Fruit fly (Drosophila melanogaster) whole organism, embryonic: ENCODE data around the gene htk.

Experiments
- ATbp ChIP-seq: fragments of 200-800 bp; sonication (Bioruptor generic); optimal IDR thresholded peaks from 2 replicates; lab custom pipeline; 2017; ENCODE audit warnings: missing biosample characterization, mild to moderate bottlenecking, missing genetic modification characterization, missing genetic modification reagents
- Adf1 ChIP-seq: fragments of 200-800 bp; sonication (Bioruptor generic); IDR thresholded peaks from 2 replicates; pipeline ENCODE4 v1.3.6; 2022; ENCODE audit warnings: missing biosample characterization, missing genetic modification characterization
- CG10321 ChIP-seq: fragments of 200-800 bp; sonication (Bioruptor generic); IDR thresholded peaks from 2 replicates; pipeline ENCODE4 v1.3.6; 2022; ENCODE audit warnings: missing biosample characterization, missing genetic modification characterization
- CG10979 ChIP-seq: fragments of 200-800 bp; sonication (Bioruptor generic); optimal IDR thresholded peaks from 2 replicates; lab custom pipeline; 2018; ENCODE audit warnings: missing biosample characterization, mild to moderate bottlenecking, missing genetic modification characterization, moderate library complexity
- CG11504 ChIP-seq: fragments of 200-800 bp; sonication (Bioruptor generic); optimal IDR thresholded peaks from 3 replicates; lab custom pipeline; 2019; ENCODE audit warnings: missing biosample characterization, mild to moderate bottlenecking, missing genetic modification characterization, moderate library complexity
- CG13624 ChIP-seq: fragments of 200-800 bp; sonication (Bioruptor generic); optimal IDR thresholded peaks from 2 replicates; lab custom pipeline; 2016; ENCODE audit warnings: missing biosample characterization, missing genetic modification characterization
- CG15073 ChIP-seq: fragments of 200-800 bp; sonication (Bioruptor generic); optimal IDR thresholded peaks from 2 replicates; lab custom pipeline; 2016; ENCODE audit warnings: missing biosample characterization, missing genetic modification characterization
- CG15479 ChIP-seq: fragments of 200-800 bp; sonication (Bioruptor generic); optimal IDR thresholded peaks from 3 replicates; lab custom pipeline; 2019; ENCODE audit warnings: missing biosample characterization, mild to moderate bottlenecking, missing genetic modification characterization, moderate library complexity
- CG17568 ChIP-seq: fragments of 200-800 bp; sonication (Bioruptor generic); optimal IDR thresholded peaks from 2 replicates; lab custom pipeline; 2018; ENCODE audit warnings: missing biosample characterization, mild to moderate bottlenecking, missing genetic modification characterization, moderate library complexity
- CG18619 ChIP-seq: fragments of 200-800 bp; sonication (Bioruptor generic); optimal IDR thresholded peaks from 3 replicates; lab custom pipeline; 2017; ENCODE audit warnings: missing biosample characterization, mild to moderate bottlenecking, missing genetic modification characterization
- CG2116 ChIP-seq: fragments of 200-800 bp; sonication (Bioruptor generic); optimal IDR thresholded peaks from 3 replicates; lab custom pipeline; 2018; ENCODE audit warnings: missing biosample characterization, mild to moderate bottlenecking, missing genetic modification characterization
- CG32767 ChIP-seq: fragments of 200-800 bp; sonication (Bioruptor generic); IDR thresholded peaks from 2 replicates; pipeline ENCODE4 v1.3.6; 2022; ENCODE audit warnings: missing biosample characterization, missing genetic modification characterization
- CG34224 ChIP-seq: fragments of 200-800 bp; sonication (Bioruptor generic); IDR thresholded peaks from 3 replicates; pipeline ENCODE4 v1.3.6; 2022; ENCODE audit warnings: missing biosample characterization, missing genetic modification characterization; ENCODE audit not compliant: partially characterized antibody
- CG4730 ChIP-seq: fragments of 200-800 bp; sonication (Bioruptor generic); IDR thresholded peaks from 2 replicates; pipeline ENCODE4 v1.3.6; 2022; ENCODE audit warnings: missing biosample characterization, missing genetic modification characterization
- CG7745 ChIP-seq: fragments of 200-800 bp; sonication (Bioruptor generic); optimal IDR thresholded peaks from 2 replicates; lab custom pipeline; 2018; ENCODE audit warnings: missing biosample characterization, mild to moderate bottlenecking, missing genetic modification characterization, moderate library complexity
- CG8089 ChIP-seq: fragments of 200-800 bp; sonication (Bioruptor generic); optimal IDR thresholded peaks from 3 replicates; lab custom pipeline; 2016; ENCODE audit warnings: missing biosample characterization, missing genetic modification characterization
- CG8281 ChIP-seq: fragments of 200-800 bp; sonication (Bioruptor generic); optimal IDR thresholded peaks from 2 replicates; lab custom pipeline; 2018; ENCODE audit warnings: missing biosample characterization, mild to moderate bottlenecking, missing genetic modification characterization, moderate library complexity
- CG8924 ChIP-seq: fragments of 200-800 bp; optimal IDR thresholded peaks from 3 replicates; lab custom pipeline; 2019; ENCODE audit warnings: missing biosample characterization, mild to moderate bottlenecking, missing genetic modification characterization, moderate library complexity
- CG9876 ChIP-seq: fragments of 200-800 bp; sonication (Bioruptor generic); optimal IDR thresholded peaks from 2 replicates; lab custom pipeline; 2016; ENCODE audit warnings: missing biosample characterization, missing genetic modification characterization
- D ChIP-seq, 2 experiments: fragments of 200-800 bp in 1 of 2; fragments of >200 bp in 1 of 2; sonication (Bioruptor generic) in 1 of 2; optimal IDR thresholded peaks; 2 replicates in 1 of 2; 3 replicates in 1 of 2; lab custom pipeline; 2017; ENCODE audit warnings: mild to moderate bottlenecking in 1 of 2, missing biosample characterization in 1 of 2, missing genetic modification characterization in 1 of 2, missing genetic modification reagents in 1 of 2
- Deaf1 ChIP-seq: fragments of 200-800 bp; optimal IDR thresholded peaks from 3 replicates; lab custom pipeline; 2019; ENCODE audit warnings: missing biosample characterization, mild to moderate bottlenecking, missing genetic modification characterization, moderate library complexity
- Dfd ChIP-seq, 2 experiments: fragments of >200 bp; optimal IDR thresholded peaks; 2 replicates each; lab custom pipeline; 2017; ENCODE audit warnings: missing biosample characterization in 2 of 2, missing genetic modification characterization in 2 of 2
- Dp ChIP-seq: fragments of 200-800 bp; sonication (Bioruptor generic); optimal IDR thresholded peaks from 2 replicates; lab custom pipeline; 2018; ENCODE audit warnings: missing biosample characterization, mild to moderate bottlenecking, missing genetic modification characterization, moderate library complexity
- Elba2 ChIP-seq: fragments of 200-800 bp; sonication (Bioruptor generic); optimal IDR thresholded peaks from 3 replicates; lab custom pipeline; 2016; ENCODE audit warnings: missing biosample characterization, missing genetic modification characterization
- Med ChIP-seq: fragments of 200-800 bp; sonication (Bioruptor generic); peaks from one replicate; lab custom pipeline; 2016; ENCODE audit warnings: missing biosample characterization, missing genetic modification characterization, mild to moderate bottlenecking, inconsistent platforms, moderate library complexity
- Meics ChIP-seq: fragments of 200-800 bp; sonication (Bioruptor generic); optimal IDR thresholded peaks from 2 replicates; lab custom pipeline; 2017; ENCODE audit warnings: missing biosample characterization, mild to moderate bottlenecking, missing genetic modification characterization
- Mes4 ChIP-seq: fragments of 200-800 bp; sonication (Bioruptor generic); optimal IDR thresholded peaks from 2 replicates; lab custom pipeline; 2016; ENCODE audit warnings: missing biosample characterization, missing genetic modification characterization
- NfI ChIP-seq: fragments of 200-800 bp; sonication (Bioruptor generic); optimal IDR thresholded peaks from 3 replicates; lab custom pipeline; 2018; ENCODE audit warnings: missing biosample characterization, mild to moderate bottlenecking, missing genetic modification characterization, moderate library complexity
- Oli ChIP-seq: fragments of 200-800 bp; sonication (Bioruptor generic); optimal IDR thresholded peaks from 2 replicates; lab custom pipeline; 2018; ENCODE audit warnings: missing biosample characterization, mild to moderate bottlenecking, missing genetic modification characterization, moderate library complexity
- Poxn ChIP-seq: fragments of 200-800 bp; sonication (Bioruptor generic); IDR thresholded peaks from 2 replicates; pipeline ENCODE4 v1.3.6; 2022; ENCODE audit warnings: missing biosample characterization, missing genetic modification characterization
- Sry-δ ChIP-seq: fragments of 200-800 bp; sonication (Bioruptor generic); optimal IDR thresholded peaks from 2 replicates; lab custom pipeline; 2016; ENCODE audit warnings: missing biosample characterization, missing genetic modification characterization
- TFAM ChIP-seq: fragments of 200-800 bp; sonication (Bioruptor generic); optimal IDR thresholded peaks from 2 replicates; lab custom pipeline; 2017; ENCODE audit warnings: missing biosample characterization, missing genetic modification characterization, inconsistent platforms
- Trl ChIP-seq, 3 experiments: fragments of >200 bp in 2 of 3; fragments of 200-800 bp in 1 of 3; sonication (Bioruptor generic) in 1 of 3; optimal IDR thresholded peaks; 2 replicates in 1 of 3; 3 replicates in 2 of 3; lab custom pipeline; 2016 to 2017; ENCODE audit warnings: missing biosample characterization in 1 of 3, missing genetic modification characterization in 1 of 3
- az2 ChIP-seq: fragments of 200-800 bp; sonication (Bioruptor generic); optimal IDR thresholded peaks from 3 replicates; lab custom pipeline; 2016; ENCODE audit warnings: missing biosample characterization, missing genetic modification characterization
- br ChIP-seq: fragments of >200 bp; optimal IDR thresholded peaks from 2 replicates; lab custom pipeline; 2017
- en ChIP-seq: fragments of 200-800 bp; sonication (Bioruptor generic); optimal IDR thresholded peaks from 2 replicates; lab custom pipeline; 2016; ENCODE audit warnings: missing biosample characterization, missing genetic modification characterization
- fd64A ChIP-seq: fragments of 200-800 bp; sonication (Bioruptor generic); optimal IDR thresholded peaks from 3 replicates; lab custom pipeline; 2018; ENCODE audit warnings: missing biosample characterization, mild to moderate bottlenecking, missing genetic modification characterization
- gce ChIP-seq: fragments of 200-800 bp; sonication (Bioruptor generic); IDR thresholded peaks from 3 replicates; pipeline ENCODE4 v1.3.6; 2022; ENCODE audit warnings: missing biosample characterization, missing genetic modification characterization
- gfzf ChIP-seq: fragments of 200-800 bp; sonication (Bioruptor generic); optimal IDR thresholded peaks from 2 replicates; lab custom pipeline; 2016; ENCODE audit warnings: missing biosample characterization, mild to moderate bottlenecking, missing genetic modification characterization, moderate library complexity
- ham ChIP-seq: fragments of 200-800 bp; sonication (Bioruptor generic); IDR thresholded peaks from 2 replicates; pipeline ENCODE4 v1.3.6; 2022; ENCODE audit warnings: missing biosample characterization, missing genetic modification characterization
- ind ChIP-seq: fragments of 200-800 bp; sonication (Bioruptor generic); optimal IDR thresholded peaks from 3 replicates; lab custom pipeline; 2016; ENCODE audit warnings: missing biosample characterization, missing genetic modification characterization
- klu ChIP-seq: fragments of 200-800 bp; sonication (Bioruptor generic); IDR thresholded peaks from 2 replicates; pipeline ENCODE4 v1.3.6; 2022; ENCODE audit warnings: missing biosample characterization, missing genetic modification characterization
- kni ChIP-seq: fragments of 200-800 bp; sonication (Bioruptor generic); optimal IDR thresholded peaks from 3 replicates; lab custom pipeline; 2017; ENCODE audit warnings: mild to moderate bottlenecking, missing biosample characterization, missing genetic modification reagents, missing genetic modification characterization
- org-1 ChIP-seq: fragments of 200-800 bp; sonication (Bioruptor generic); optimal IDR thresholded peaks from 2 replicates; lab custom pipeline; 2017; ENCODE audit warnings: missing biosample characterization, missing genetic modification characterization
- p53 ChIP-seq: fragments of 200-800 bp; sonication (Bioruptor generic); optimal IDR thresholded peaks from 2 replicates; lab custom pipeline; 2016; ENCODE audit warnings: missing biosample characterization, missing genetic modification characterization
- pita ChIP-seq: fragments of 200-800 bp; sonication (Bioruptor generic); optimal IDR thresholded peaks from 2 replicates; lab custom pipeline; 2017; ENCODE audit warnings: missing biosample characterization, mild to moderate bottlenecking, missing genetic modification characterization
- pnt ChIP-seq: fragments of 200-800 bp; sonication (Bioruptor generic); optimal IDR thresholded peaks from 3 replicates; lab custom pipeline; 2016; ENCODE audit warnings: missing biosample characterization, missing genetic modification characterization
- ranshi ChIP-seq: fragments of 200-800 bp; sonication (Bioruptor generic); IDR thresholded peaks from 2 replicates; pipeline ENCODE4 v1.3.6; 2022; ENCODE audit warnings: missing biosample characterization, missing genetic modification characterization
- scrt ChIP-seq: fragments of 200-800 bp; sonication (Bioruptor generic); optimal IDR thresholded peaks from 2 replicates; lab custom pipeline; 2018; ENCODE audit warnings: missing biosample characterization, mild to moderate bottlenecking, missing genetic modification characterization, moderate library complexity
- tio ChIP-seq: fragments of 200-800 bp; sonication (Bioruptor generic); optimal IDR thresholded peaks from 2 replicates; lab custom pipeline; 2017; ENCODE audit warnings: missing biosample characterization, missing genetic modification characterization, inconsistent platforms
- unc-4 ChIP-seq: fragments of 200-800 bp; sonication (Bioruptor generic); IDR thresholded peaks from 2 replicates; pipeline ENCODE4 v1.3.6; 2022; ENCODE audit warnings: missing biosample characterization, missing genetic modification characterization; ENCODE audit not compliant: partially characterized antibody

The htk gene

DNA sequence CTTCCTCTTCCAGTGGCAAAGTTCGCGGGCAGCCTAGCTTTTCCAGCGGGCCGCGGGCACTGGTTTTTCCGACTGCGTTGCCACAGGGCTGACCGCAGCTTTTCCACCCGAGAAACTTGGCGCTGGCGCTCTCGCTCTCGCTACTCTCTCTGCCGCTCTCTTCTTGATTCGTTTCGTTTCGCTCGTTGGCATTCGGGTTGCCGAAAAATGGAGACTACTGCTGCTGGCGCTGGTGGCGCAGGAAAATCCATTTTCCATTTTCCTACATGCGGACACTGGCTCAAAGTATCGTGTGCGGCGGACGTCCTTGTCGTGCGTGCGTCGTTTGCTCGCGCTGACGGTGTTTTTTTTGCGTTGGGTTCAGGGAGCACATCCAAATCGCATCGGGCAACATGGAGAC is 30.4 kb upstream of the htk start, which contains the start of gene CG42450 (continued):
- TF ChIP-seq CG34224 (GFP tag; lab: Robert Waterston, UW), result no peak
- no peak for TF ChIP-seq Oli (tag; lab: Kevin White, UChicago)
- TF ChIP-seq CG15479, result no peak
- no peak for TF ChIP-seq CG8281
- TF ChIP-seq fd64A, result no peak
- no peak for TF ChIP-seq Meics (GFP tag; lab: Kevin White, UChicago)
- TF ChIP-seq p53 (GFP tag; lab: Kevin White, UChicago), result no peak
- TF ChIP-seq en (GFP tag; lab: Kevin White, UChicago), result no peak
- no peak for TF ChIP-seq CG32767 (GFP tag; lab: Robert Waterston, UW)
- TF ChIP-seq ATbp, result no peak
- TF ChIP-seq CG17568, result no peak
- no peak for TF ChIP-seq CG9876
- TF ChIP-seq CG8924 (tag; lab: Kevin White, UChicago), result no peak
- no peak for TF ChIP-seq ranshi (GFP tag; lab: Robert Waterston, UW)
- TF ChIP-seq Mes4 (GFP tag; lab: Kevin White, UChicago), result no peak
- no peak for TF ChIP-seq CG4730 (GFP tag; lab: Robert Waterston, UW)
- no peak for TF ChIP-seq ind (GFP tag; lab: Kevin White, UChicago)
- TF ChIP-seq CG7745 (tag; lab: Kevin White, UChicago), result no peak
- no peak for TF ChIP-seq gce (GFP tag; lab: Robert Waterston, UW)
- no peak for TF ChIP-seq CG15073 (GFP tag; lab: Kevin White, UChicago)
- TF ChIP-seq CG10321 (GFP tag; lab: Robert Waterston, UW), result no peak
- no peak for TF ChIP-seq kni
- TF ChIP-seq CG11504 (tag; lab: Kevin White, UChicago), result no peak
- no peak for TF ChIP-seq Sry-δ
- TF ChIP-seq CG10979 (tag; lab: Kevin White, UChicago), result no peak
- no peak for TF ChIP-seq pnt
- TF ChIP-seq ham (GFP tag; lab: Robert Waterston, UW), result no peak
- no peak for TF ChIP-seq Dp
- TF ChIP-seq Deaf1, result peak; percentile 95
- TF ChIP-seq Med, result peak; percentile 59
- TF ChIP-seq CG8089 (GFP tag; lab: Kevin White, UChicago), result no peak
- TF ChIP-seq D (optimal IDR thresholded peaks at IDR 0.05; lab: Kevin White, UChicago), result no peak
- no peak for TF ChIP-seq D (GFP tag; optimal IDR thresholded peaks at IDR 0.05; lab: Kevin White, UChicago)
- TF ChIP-seq gfzf, result no peak
- no peak for TF ChIP-seq CG18619
- no peak for TF ChIP-seq scrt (GFP tag; lab: Kevin White, UChicago)
- no peak for TF ChIP-seq Dfd (GFP tag; optimal IDR thresholded peaks at IDR 0.05; lab: Kevin White, UChicago)
- no peak for TF ChIP-seq az2
- TF ChIP-seq NfI (GFP tag; lab: Kevin White, UChicago), result no peak
- no peak for TF ChIP-seq pita
- peak; percentile 40; the same call in 1 of the 2 replicates for TF ChIP-seq Adf1 (GFP tag; lab: Robert Waterston, UW)
- no peak for TF ChIP-seq klu
- no peak for TF ChIP-seq Elba2
- TF ChIP-seq Trl (optimal IDR thresholded peaks at IDR 0.05; lab: Kevin White, UChicago), result peak; percentile 53 to 57
- TF ChIP-seq Trl (GFP tag; optimal IDR thresholded peaks at IDR 0.05; lab: Kevin White, UChicago), result no peak
- no peak for TF ChIP-seq br (lab: Kevin White, UChicago)
- TF ChIP-seq CG13624 (GFP tag; lab: Kevin White, UChicago), result no peak
- no peak for TF ChIP-seq org-1 (GFP tag; lab: Kevin White, UChicago)
- no peak for TF ChIP-seq CG2116 (GFP tag; lab: Kevin White, UChicago)
- peak; percentile 47 for TF ChIP-seq unc-4 (GFP tag; lab: Robert Waterston, UW)
- TF ChIP-seq TFAM (GFP tag; lab: Kevin White, UChicago), result no peak
- no peak for TF ChIP-seq Poxn (GFP tag; lab: Robert Waterston, UW)
- TF ChIP-seq tio (GFP tag; lab: Kevin White, UChicago), result no peak
